Comparison of ENCODE assay signal across 3 worm cellular contexts in the genomic region with DNA sequence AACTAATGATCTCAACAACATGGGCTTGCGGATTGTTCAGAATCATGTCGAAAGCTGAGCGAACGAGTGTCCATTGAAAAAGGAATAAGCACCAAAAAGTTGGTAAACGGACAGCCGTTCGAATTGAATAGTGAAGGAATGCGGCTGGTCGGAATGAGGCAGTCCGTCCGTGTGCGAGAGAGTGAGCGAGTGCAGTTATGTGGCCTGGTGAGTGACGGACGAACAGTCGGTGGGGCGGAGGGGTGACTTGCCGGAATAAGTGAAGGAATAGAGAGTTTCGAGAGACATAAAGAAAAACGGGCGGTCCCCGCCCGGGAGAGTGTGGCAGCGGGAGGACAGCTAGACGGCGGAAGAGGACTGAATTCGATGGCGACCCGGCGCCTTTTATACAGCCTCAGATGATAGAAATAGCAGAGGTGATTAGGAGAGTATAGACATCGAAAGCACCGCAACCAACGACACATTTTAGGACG.
TF ChIP-seq lines count a peak whose summit lies in the region.

No protein-coding gene starts in this region.

TF ChIP-seq in whole organism, L1 larva, 84 proteins besides CTCF, POLR2A, EP300 and RAD21 (continued from another document and continues in another):
- TF ChIP-seq xbp-1 (tag; optimal IDR thresholded peaks at IDR 0.05; lab: Kevin White, UChicago), result peak; percentile 67
- no peak for TF ChIP-seq alr-1 (tag; optimal IDR thresholded peaks at IDR 0.05; lab: Kevin White, UChicago; ENCODE audit: borderline replicate concordance)
- TF ChIP-seq nhr-90 (tag; optimal IDR thresholded peaks at IDR 0.05; lab: Kevin White, UChicago; ENCODE audit: poor library complexity), result peak; percentile 82
- peak in 3 of 6 experiments; percentile 6 to 29 (median 19) for TF ChIP-seq elt-3 (tag; optimal IDR thresholded peaks at IDR 0.05; lab: Kevin White, UChicago)
- peak; percentile 80 for TF ChIP-seq nhr-47 (tag; optimal IDR thresholded peaks at IDR 0.05; lab: Kevin White, UChicago)
- peak; percentile 79 for TF ChIP-seq pag-3 (tag; optimal IDR thresholded peaks at IDR 0.05; lab: Kevin White, UChicago; ENCODE audit: borderline replicate concordance, insufficient read depth)
- TF ChIP-seq Y116A8C.19 (tag; optimal IDR thresholded peaks at IDR 0.05; lab: Kevin White, UChicago; ENCODE audit: borderline replicate concordance), result no peak
- TF ChIP-seq jun-1 (tag; optimal IDR thresholded peaks at IDR 0.05; lab: Kevin White, UChicago), result peak; percentile 22
- peak; percentile 41 for TF ChIP-seq elt-2 (tag; optimal IDR thresholded peaks at IDR 0.05; lab: Kevin White, UChicago)
- TF ChIP-seq nhr-12 (tag; optimal IDR thresholded peaks at IDR 0.05; lab: Kevin White, UChicago), result no peak
- no peak for TF ChIP-seq fkh-10 (GFP tag; optimal IDR thresholded peaks at IDR 0.05; lab: Kevin White, UChicago)
- TF ChIP-seq nhr-19 (GFP tag; conservative IDR thresholded peaks at IDR 0.05; lab: Robert Waterston, UW), result peak; percentile 89
- peak; percentile 93 for TF ChIP-seq nhr-71 (tag; optimal IDR thresholded peaks at IDR 0.05; lab: Kevin White, UChicago)
- peak; percentile 60 for TF ChIP-seq C34B4.2 (tag; optimal IDR thresholded peaks at IDR 0.05; lab: Kevin White, UChicago)
- no peak for TF ChIP-seq nhr-11 (tag; optimal IDR thresholded peaks at IDR 0.05; lab: Kevin White, UChicago)
- no peak for TF ChIP-seq unc-86 (tag; optimal IDR thresholded peaks at IDR 0.05; lab: Kevin White, UChicago)
- peak; percentile 55 for TF ChIP-seq lir-3 (tag; optimal IDR thresholded peaks at IDR 0.05; lab: Kevin White, UChicago; ENCODE audit: poor library complexity)
- TF ChIP-seq fkh-8 (tag; optimal IDR thresholded peaks at IDR 0.05; lab: Kevin White, UChicago), result no peak
- TF ChIP-seq sox-4 (tag; optimal IDR thresholded peaks at IDR 0.05; lab: Kevin White, UChicago), result no peak
- TF ChIP-seq snpc-4 (tag; optimal IDR thresholded peaks at IDR 0.05; lab: Kevin White, UChicago), result no peak
- TF ChIP-seq lin-39 (tag; optimal IDR thresholded peaks at IDR 0.05; lab: Kevin White, UChicago), result peak; percentile 7
- TF ChIP-seq skn-1 (tag; optimal IDR thresholded peaks at IDR 0.05; lab: Kevin White, UChicago), result peak; percentile 55
- no peak for TF ChIP-seq nhr-28 (tag; optimal IDR thresholded peaks at IDR 0.05; lab: Kevin White, UChicago)
- TF ChIP-seq C16A3.4 (tag; optimal IDR thresholded peaks at IDR 0.05; lab: Kevin White, UChicago), result no peak
- TF ChIP-seq vab-15 (tag; optimal IDR thresholded peaks at IDR 0.05; lab: Kevin White, UChicago), result no peak
- no peak for TF ChIP-seq nhr-76 (tag; optimal IDR thresholded peaks at IDR 0.05; lab: Kevin White, UChicago)
- peak in 1 of 2 experiments; percentile 45 for TF ChIP-seq mdl-1 (tag; optimal IDR thresholded peaks at IDR 0.05; lab: Kevin White, UChicago)
- TF ChIP-seq ets-5 (GFP tag; IDR thresholded peaks at IDR 0.05; lab: Robert Waterston, UW), result no peak
- TF ChIP-seq isw-1 (GFP tag; IDR thresholded peaks at IDR 0.05; lab: Robert Waterston, UW), result no peak
- TF ChIP-seq lin-35 (GFP tag; optimal IDR thresholded peaks at IDR 0.05; lab: Kevin White, UChicago), result peak; percentile 57 to 63
- TF ChIP-seq nhr-84 (tag; optimal IDR thresholded peaks at IDR 0.05; lab: Kevin White, UChicago), result no peak
- peak; percentile 94 for TF ChIP-seq lin-14 (GFP tag; optimal IDR thresholded peaks at IDR 0.05; lab: Kevin White, UChicago)
- TF ChIP-seq aly-2 (tag; optimal IDR thresholded peaks at IDR 0.05; lab: Kevin White, UChicago), result no peak
- peak; percentile 35 for TF ChIP-seq zip-4 (GFP tag; optimal IDR thresholded peaks at IDR 0.05; lab: Kevin White, UChicago)
- TF ChIP-seq efl-3 (GFP tag; optimal IDR thresholded peaks at IDR 0.05; lab: Kevin White, UChicago), result no peak
- no peak for TF ChIP-seq mab-9 (GFP tag; IDR thresholded peaks at IDR 0.05; lab: Robert Waterston, UW)
- peak; percentile 78 for TF ChIP-seq swsn-7 (tag; optimal IDR thresholded peaks at IDR 0.05; lab: Kevin White, UChicago)
- TF ChIP-seq nhr-237 (tag; optimal IDR thresholded peaks at IDR 0.05; lab: Kevin White, UChicago), result no peak
- TF ChIP-seq lin-13 (GFP tag; optimal IDR thresholded peaks at IDR 0.05; lab: Kevin White, UChicago), result peak; percentile 69
- TF ChIP-seq blmp-1 (tag; optimal IDR thresholded peaks at IDR 0.05; lab: Kevin White, UChicago), result peak; percentile 29
- peak; percentile 62 for TF ChIP-seq sup-37 (GFP tag; optimal IDR thresholded peaks at IDR 0.05; lab: Kevin White, UChicago)
- TF ChIP-seq mep-1 (tag; optimal IDR thresholded peaks at IDR 0.05; lab: Kevin White, UChicago), result peak; percentile 48

TF ChIP-seq in whole organism, L3 larva, 47 proteins besides CTCF, POLR2A, EP300 and RAD21 (continued from another document):
- TF ChIP-seq snpc-4 (tag; optimal IDR thresholded peaks at IDR 0.05; lab: Kevin White, UChicago) (peak; percentile 46), nhr-25 (tag; optimal IDR thresholded peaks at IDR 0.05; lab: Kevin White, UChicago) (peak; percentile 75), nhr-11 (tag; optimal IDR thresholded peaks at IDR 0.05; lab: Kevin White, UChicago) (no peak), hmg-11 (tag; optimal IDR thresholded peaks at IDR 0.05; lab: Kevin White, UChicago) (peak; percentile 63), ceh-28 (tag; optimal IDR thresholded peaks at IDR 0.05; lab: Kevin White, UChicago) (peak; percentile 34), lsy-12 (tag; optimal IDR thresholded peaks at IDR 0.05; lab: Kevin White, UChicago) (peak; percentile 72), unc-39 (tag; optimal IDR thresholded peaks at IDR 0.05; lab: Kevin White, UChicago) (no peak), nhr-12 (tag; optimal IDR thresholded peaks at IDR 0.05; lab: Kevin White, UChicago) (no peak), ZK546.5 (tag; optimal IDR thresholded peaks at IDR 0.05; lab: Kevin White, UChicago) (no peak), egl-5 (tag; optimal IDR thresholded peaks at IDR 0.05; lab: Kevin White, UChicago) (peak; percentile 16), nhr-23 (tag; optimal IDR thresholded peaks at IDR 0.05; lab: Kevin White, UChicago) (peak; percentile 57), ztf-4 (tag; optimal IDR thresholded peaks at IDR 0.05; lab: Kevin White, UChicago) (peak; percentile 8), mdl-1 (tag; optimal IDR thresholded peaks at IDR 0.05; lab: Kevin White, UChicago) (no peak), fos-1 (tag; optimal IDR thresholded peaks at IDR 0.05; lab: Kevin White, UChicago) (peak; percentile 71), nhr-67 (tag; optimal IDR thresholded peaks at IDR 0.05; lab: Kevin White, UChicago) (no peak), elt-3 (tag; optimal IDR thresholded peaks at IDR 0.05; lab: Kevin White, UChicago) (no peak), R02D3.7 (tag; optimal IDR thresholded peaks at IDR 0.05; lab: Kevin White, UChicago) (peak; percentile 33), ceh-82 (tag; optimal IDR thresholded peaks at IDR 0.05; lab: Kevin White, UChicago) (no peak), nhr-77 (tag; optimal IDR thresholded peaks at IDR 0.05; lab: Kevin White, UChicago) (no peak), fkh-10 (GFP tag; optimal IDR thresholded peaks at IDR 0.05; lab: Kevin White, UChicago) (no peak), elt-1 (tag; optimal IDR thresholded peaks at IDR 0.05; lab: Kevin White, UChicago) (no peak), ztf-11 (tag; optimal IDR thresholded peaks at IDR 0.05; lab: Kevin White, UChicago) (no peak), ceh-9 (tag; optimal IDR thresholded peaks at IDR 0.05; lab: Kevin White, UChicago) (no peak), nfya-1 (tag; optimal IDR thresholded peaks at IDR 0.05; lab: Kevin White, UChicago; ENCODE audit: insufficient read depth) (peak; percentile 53), nhr-43 (tag; optimal IDR thresholded peaks at IDR 0.05; lab: Kevin White, UChicago; ENCODE audit: poor library complexity, severe bottlenecking) (no peak), lin-15B (tag; optimal IDR thresholded peaks at IDR 0.05; lab: Kevin White, UChicago) (peak; percentile 56), pqm-1 (tag; optimal IDR thresholded peaks at IDR 0.05; lab: Kevin White, UChicago) (peak; percentile 67), unc-62 (GFP tag; optimal IDR thresholded peaks at IDR 0.05; lab: Kevin White, UChicago) (no peak)

TF ChIP-seq in whole organism, young adult, 124 proteins besides CTCF, POLR2A, EP300 and RAD21 (continued from another document and continues in another):
- TF ChIP-seq F57C9.4 (tag; optimal IDR thresholded peaks at IDR 0.05; lab: Kevin White, UChicago) (no peak), unc-130 (GFP tag; optimal IDR thresholded peaks at IDR 0.05; lab: Kevin White, UChicago) (peak; percentile 16), B0336.3 (GFP tag; IDR thresholded peaks at IDR 0.05; lab: Robert Waterston, UW) (peak; percentile 85; the same call in 1 of the 2 replicates), ztf-25 (GFP tag; IDR thresholded peaks at IDR 0.05; lab: Robert Waterston, UW) (0 out of 2 replicates have a peak, but pooled peaks have one; percentile 45), F55B11.4 (tag; optimal IDR thresholded peaks at IDR 0.05; lab: Kevin White, UChicago; ENCODE audit: borderline replicate concordance, insufficient read depth) (no peak), hmg-20 (GFP tag; IDR thresholded peaks at IDR 0.05; lab: Robert Waterston, UW) (peak; percentile 63; the same call in 1 of the 2 replicates), let-607 (tag; optimal IDR thresholded peaks at IDR 0.05; lab: Kevin White, UChicago) (peak; percentile 47 to 87), hlh-12 (tag; optimal IDR thresholded peaks at IDR 0.05; lab: Kevin White, UChicago) (no peak), rpc-1 (optimal IDR thresholded peaks at IDR 0.05; lab: Kevin White, UChicago) (no peak), rpc-1 (tag; optimal IDR thresholded peaks at IDR 0.05; lab: Kevin White, UChicago) (no peak), C17E4.6 (GFP tag; IDR thresholded peaks at IDR 0.05; lab: Robert Waterston, UW) (no peak), C06A6.2 (GFP tag; conservative IDR thresholded peaks at IDR 0.05; lab: Robert Waterston, UW) (peak; percentile 73), hmg-1.2 (GFP tag; IDR thresholded peaks at IDR 0.05; lab: Robert Waterston, UW) (peak; percentile 83), ztf-22 (GFP tag; optimal IDR thresholded peaks at IDR 0.05; lab: Kevin White, UChicago) (peak; percentile 83), ama-1 (optimal IDR thresholded peaks at IDR 0.05; lab: Kevin White, UChicago) (peak; percentile 95), ama-1 (GFP tag; optimal IDR thresholded peaks at IDR 0.05; lab: Kevin White, UChicago) (no peak), zfh-2 (GFP tag; conservative IDR thresholded peaks at IDR 0.05; lab: Robert Waterston, UW) (peak; percentile 98), B0035.1 (tag; optimal IDR thresholded peaks at IDR 0.05; lab: Kevin White, UChicago) (peak; percentile 16), attf-6 (GFP tag; IDR thresholded peaks at IDR 0.05; lab: Robert Waterston, UW) (no peak), egl-44 (GFP tag; IDR thresholded peaks at IDR 0.05; lab: Robert Waterston, UW) (peak; percentile 86), tlf-1 (GFP tag; optimal IDR thresholded peaks at IDR 0.05; lab: Kevin White, UChicago) (peak; percentile 69), tbx-9 (tag; optimal IDR thresholded peaks at IDR 0.05; lab: Kevin White, UChicago; ENCODE audit: borderline replicate concordance) (no peak), F37B4.10 (GFP tag; IDR thresholded peaks at IDR 0.05; lab: Robert Waterston, UW) (0 out of 2 replicates have a peak, but pooled peaks have one; percentile 82), efl-1 (GFP tag; optimal IDR thresholded peaks at IDR 0.05; lab: Kevin White, UChicago) (no peak), ceh-79 (tag; optimal IDR thresholded peaks at IDR 0.05; lab: Kevin White, UChicago) (peak; percentile 41), ceh-58 (GFP tag; IDR thresholded peaks at IDR 0.05; lab: Robert Waterston, UW) (no peak), gei-17 (GFP tag; optimal IDR thresholded peaks at IDR 0.05; lab: Kevin White, UChicago) (peak; percentile 74), madf-8 (GFP tag; conservative IDR thresholded peaks at IDR 0.05; lab: Robert Waterston, UW) (no peak), snpc-1.1 (tag; optimal IDR thresholded peaks at IDR 0.05; lab: Kevin White, UChicago; ENCODE audit: insufficient read depth) (no peak), ZK185.1 (tag; optimal IDR thresholded peaks at IDR 0.05; lab: Kevin White, UChicago; ENCODE audit: poor library complexity, severe bottlenecking) (peak; percentile 52), mel-28 (tag; optimal IDR thresholded peaks at IDR 0.05; lab: Kevin White, UChicago; ENCODE audit: borderline replicate concordance) (no peak), F33H1.4 (GFP tag; IDR thresholded peaks at IDR 0.05; lab: Robert Waterston, UW) (no peak), xnd-1 (tag; optimal IDR thresholded peaks at IDR 0.05; lab: Kevin White, UChicago) (no peak), mes-4 (tag; optimal IDR thresholded peaks at IDR 0.05; lab: Kevin White, UChicago) (no peak), hrde-1 (tag; optimal IDR thresholded peaks at IDR 0.05; lab: Kevin White, UChicago; ENCODE audit: borderline replicate concordance) (no peak), mcd-1 (GFP tag; IDR thresholded peaks at IDR 0.05; lab: Robert Waterston, UW) (peak; percentile 78), F57A8.1 (GFP tag; optimal IDR thresholded peaks at IDR 0.05; lab: Kevin White, UChicago) (peak; percentile 46), B0261.1 (tag; optimal IDR thresholded peaks at IDR 0.05; lab: Kevin White, UChicago) (no peak), aptf-2 (GFP tag; conservative IDR thresholded peaks at IDR 0.05; lab: Robert Waterston, UW) (no peak), nhr-27 (tag; optimal IDR thresholded peaks at IDR 0.05; lab: Kevin White, UChicago) (peak; percentile 20), zim-3 (tag; optimal IDR thresholded peaks at IDR 0.05; lab: Kevin White, UChicago) (peak; percentile 33), F49E8.2 (tag; optimal IDR thresholded peaks at IDR 0.05; lab: Kevin White, UChicago; ENCODE audit: insufficient read depth) (peak; percentile 14), K11D2.4 (GFP tag; IDR thresholded peaks at IDR 0.05; lab: Robert Waterston, UW) (peak; percentile 84), athp-1 (tag; optimal IDR thresholded peaks at IDR 0.05; lab: Kevin White, UChicago) (peak; percentile 75), dox-1 (GFP tag; IDR thresholded peaks at IDR 0.05; lab: Robert Waterston, UW) (peak; percentile 94), bed-2 (GFP tag; IDR thresholded peaks at IDR 0.05; lab: Robert Waterston, UW) (no peak), B0019.2 (GFP tag; conservative IDR thresholded peaks at IDR 0.05; lab: Robert Waterston, UW) (no peak), snpc-1.3 (tag; optimal IDR thresholded peaks at IDR 0.05; lab: Kevin White, UChicago; ENCODE audit: insufficient read depth) (no peak), nhr-80 (tag; optimal IDR thresholded peaks at IDR 0.05; lab: Kevin White, UChicago) (peak; percentile 98), akir-1 (GFP tag; optimal IDR thresholded peaks at IDR 0.05; lab: Kevin White, UChicago) (peak; percentile 41), sea-2 (GFP tag; IDR thresholded peaks at IDR 0.05; lab: Robert Waterston, UW) (no peak), atf-7 (tag; optimal IDR thresholded peaks at IDR 0.05; lab: Kevin White, UChicago) (peak; percentile 83), lag-1 (GFP tag; IDR thresholded peaks at IDR 0.05; lab: Robert Waterston, UW) (no peak), attf-5 (GFP tag; optimal IDR thresholded peaks at IDR 0.05; lab: Kevin White, UChicago) (peak; percentile 72), chd-7 (tag; optimal IDR thresholded peaks at IDR 0.05; lab: Kevin White, UChicago) (peak; percentile 82), lin-26 (GFP tag; IDR thresholded peaks at IDR 0.05; lab: Robert Waterston, UW) (peak; percentile 74), bed-1 (GFP tag; IDR thresholded peaks at IDR 0.05; lab: Robert Waterston, UW) (peak; percentile 81; the same call in 1 of the 2 replicates), ets-4 (GFP tag; optimal IDR thresholded peaks at IDR 0.05; lab: Kevin White, UChicago) (peak; percentile 93), rcor-1 (GFP tag; IDR thresholded peaks at IDR 0.05; lab: Robert Waterston, UW) (0 out of 2 replicates have a peak, but pooled peaks have one; percentile 24), T07F8.4 (tag; optimal IDR thresholded peaks at IDR 0.05; lab: Kevin White, UChicago) (no peak), cebp-2 (GFP tag; IDR thresholded peaks at IDR 0.05; lab: Robert Waterston, UW) (peak; percentile 73; the same call in 1 of the 2 replicates), die-1 (tag; optimal IDR thresholded peaks at IDR 0.05; lab: Kevin White, UChicago) (no peak), madf-6 (GFP tag; IDR thresholded peaks at IDR 0.05; lab: Robert Waterston, UW) (no peak), somi-1 (GFP tag; optimal IDR thresholded peaks at IDR 0.05; lab: Kevin White, UChicago) (peak; percentile 86)
